Fruit fly (Drosophila melanogaster): ENCODE measurements around the gene CG2187.

The CG2187 gene

DNA sequence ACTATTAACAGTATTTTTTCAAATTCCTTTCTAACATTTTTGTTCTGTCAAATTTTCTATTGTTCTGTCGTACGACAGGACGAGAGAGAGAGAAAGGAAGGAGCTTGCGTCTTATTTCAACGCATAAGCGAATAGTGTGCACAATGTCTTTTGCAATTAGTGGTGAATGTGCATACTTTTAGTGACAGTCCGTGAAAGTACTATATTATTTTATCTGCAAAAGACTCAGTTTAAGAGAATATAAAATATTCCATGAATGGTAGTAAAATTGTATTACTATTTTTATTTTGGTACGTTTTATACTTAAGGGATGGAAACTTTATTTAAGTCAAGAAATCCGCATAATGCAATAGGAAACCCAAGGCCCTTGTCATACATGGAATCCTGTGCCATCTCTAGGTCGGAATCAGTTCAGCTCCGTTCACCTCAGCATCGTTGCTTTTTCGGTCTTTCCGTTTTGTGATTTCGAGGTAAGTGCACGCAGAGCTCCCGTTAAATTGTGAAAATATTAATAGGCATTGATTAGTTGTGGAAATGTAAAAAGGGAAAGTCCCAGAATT, 20.3 kb downstream of the CG2187 start, which contains the start of gene eEF1alpha2:
Gene eEF1alpha2, plus strand, starts transcription at position 409 of the 560 bp plus-strand sequence.
- TF ChIP-seq Dll (optimal IDR thresholded peaks at IDR 0.05): no peak
- no peak for TF ChIP-seq EcR (GFP tag; optimal IDR thresholded peaks at IDR 0.05)
- TF ChIP-seq usp (GFP tag; optimal IDR thresholded peaks at IDR 0.05): no peak
- no peak for TF ChIP-seq pan (optimal IDR thresholded peaks at IDR 0.05)
- no peak for TF ChIP-seq CG8478 (optimal IDR thresholded peaks at IDR 0.05)
- no peak for TF ChIP-seq psq (optimal IDR thresholded peaks at IDR 0.05)

DNA sequence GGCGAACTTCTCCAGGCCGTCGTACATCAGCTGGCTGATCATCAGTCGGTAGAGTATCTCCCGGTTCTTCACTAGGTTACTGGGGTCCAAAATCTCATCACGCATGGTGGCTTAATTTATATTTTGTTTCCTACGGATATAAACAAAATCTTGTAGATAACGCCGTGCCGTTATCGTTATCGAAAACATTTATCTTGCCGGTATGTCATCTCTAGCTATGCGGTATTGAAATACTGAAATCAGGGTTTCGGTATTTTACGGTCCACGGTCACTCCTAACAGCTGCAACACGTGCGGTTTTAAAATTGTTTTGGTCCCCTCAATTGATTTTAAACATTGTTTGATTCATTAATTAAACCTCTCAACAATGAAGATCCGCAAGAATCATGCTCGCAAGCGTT, 21.7 kb downstream of the CG2187 start, which contains the start of the genes CstF50 and CG11563:
Gene CstF50, minus strand, starts transcription at position 188 of the 400 bp plus-strand sequence.
Gene CG11563, plus strand, starts transcription at position 260 of the 400 bp plus-strand sequence.
- TF ChIP-seq Dll (optimal IDR thresholded peaks at IDR 0.05) (no peak), psq (optimal IDR thresholded peaks at IDR 0.05) (no peak), pan (optimal IDR thresholded peaks at IDR 0.05) (no peak)

DNA sequence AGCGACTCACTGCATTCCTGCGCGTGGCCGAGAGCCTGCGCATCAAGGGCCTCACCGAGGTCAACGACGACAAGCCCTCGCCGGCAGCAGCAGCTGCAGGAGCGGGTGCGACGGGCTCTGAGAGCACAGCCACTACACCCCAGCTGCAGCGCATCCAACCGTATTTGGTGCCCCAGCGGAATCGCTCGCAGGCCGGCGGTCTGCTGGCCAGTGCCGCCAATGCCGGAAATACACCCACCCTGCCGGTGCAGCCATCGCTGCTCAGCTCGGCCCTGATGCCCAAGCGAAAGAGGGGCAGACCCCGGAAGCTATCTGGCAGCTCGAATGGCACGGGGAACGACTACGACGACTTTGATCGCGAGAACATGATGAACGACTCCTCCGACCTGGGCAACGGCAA, 30.7 kb downstream of the CG2187 start:
- TF ChIP-seq Dll (optimal IDR thresholded peaks at IDR 0.05) (no peak), EcR (GFP tag; optimal IDR thresholded peaks at IDR 0.05) (no peak), usp (GFP tag; optimal IDR thresholded peaks at IDR 0.05) (no peak), pan (optimal IDR thresholded peaks at IDR 0.05) (no peak), CG8478 (optimal IDR thresholded peaks at IDR 0.05) (no peak), psq (optimal IDR thresholded peaks at IDR 0.05) (no peak)

DNA sequence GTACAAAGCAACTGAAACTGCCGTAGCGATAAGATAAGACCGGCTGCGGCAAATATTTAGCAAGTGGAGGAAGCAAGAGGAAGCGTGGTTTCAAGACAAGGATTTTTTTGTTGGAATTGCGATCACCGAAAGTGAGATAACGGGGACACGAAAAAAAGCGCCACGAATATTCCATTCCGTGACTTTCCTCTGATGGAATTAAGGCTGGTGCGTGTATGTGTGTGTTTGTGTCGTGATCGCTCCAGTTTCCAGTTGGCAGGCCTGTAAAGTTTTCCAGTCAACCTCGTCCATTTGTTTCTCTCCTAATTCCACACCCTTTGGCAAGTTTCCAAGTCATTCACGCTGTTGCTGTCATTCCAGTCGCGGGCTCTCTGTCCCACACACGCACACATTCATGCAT, 32.2 kb downstream of the CG2187 start:
- TF ChIP-seq psq (optimal IDR thresholded peaks at IDR 0.05) (no peak), Dll (optimal IDR thresholded peaks at IDR 0.05) (no peak), CG8478 (optimal IDR thresholded peaks at IDR 0.05) (no peak), usp (GFP tag; optimal IDR thresholded peaks at IDR 0.05) (no peak), EcR (GFP tag; optimal IDR thresholded peaks at IDR 0.05) (no peak), pan (optimal IDR thresholded peaks at IDR 0.05) (no peak)

DNA sequence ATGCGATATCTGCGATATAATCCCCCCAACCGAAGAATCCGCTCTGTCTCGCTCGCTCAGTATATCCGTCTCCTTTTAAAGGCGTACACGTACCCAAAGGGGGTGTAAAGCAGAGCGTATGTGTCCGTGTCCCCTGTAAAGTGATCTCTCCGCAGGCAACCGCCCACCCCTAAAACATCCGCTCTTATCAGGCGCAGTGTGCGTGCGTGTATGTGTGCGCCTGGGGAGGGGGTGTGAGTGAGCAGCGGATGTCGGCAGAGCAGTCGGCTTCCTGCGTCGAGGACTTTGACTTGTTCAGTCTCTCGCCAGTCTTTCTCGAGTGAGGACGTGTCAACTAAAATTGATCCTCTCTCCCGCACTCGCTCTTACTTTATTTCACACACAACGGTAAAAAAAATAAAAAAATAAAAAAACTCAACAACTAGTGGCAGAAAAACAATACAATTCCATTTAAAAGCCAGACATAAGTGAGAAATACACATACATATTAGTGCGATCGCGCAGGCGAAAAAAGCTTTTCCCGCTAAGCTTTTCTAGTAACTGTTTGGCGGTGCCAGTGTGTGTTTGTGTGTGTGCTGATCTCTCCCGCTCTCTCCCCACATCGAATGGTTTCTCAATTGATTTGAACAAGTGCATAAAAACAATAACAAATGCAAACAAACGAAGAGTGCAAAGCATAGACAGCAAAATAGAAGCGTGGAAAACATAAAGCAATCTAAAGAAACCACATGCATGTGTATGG, 32.8 kb downstream of the CG2187 start:
- peak; percentile 32 for TF ChIP-seq Dll (optimal IDR thresholded peaks at IDR 0.05)
- TF ChIP-seq CG8478 (optimal IDR thresholded peaks at IDR 0.05): no peak

DNA sequence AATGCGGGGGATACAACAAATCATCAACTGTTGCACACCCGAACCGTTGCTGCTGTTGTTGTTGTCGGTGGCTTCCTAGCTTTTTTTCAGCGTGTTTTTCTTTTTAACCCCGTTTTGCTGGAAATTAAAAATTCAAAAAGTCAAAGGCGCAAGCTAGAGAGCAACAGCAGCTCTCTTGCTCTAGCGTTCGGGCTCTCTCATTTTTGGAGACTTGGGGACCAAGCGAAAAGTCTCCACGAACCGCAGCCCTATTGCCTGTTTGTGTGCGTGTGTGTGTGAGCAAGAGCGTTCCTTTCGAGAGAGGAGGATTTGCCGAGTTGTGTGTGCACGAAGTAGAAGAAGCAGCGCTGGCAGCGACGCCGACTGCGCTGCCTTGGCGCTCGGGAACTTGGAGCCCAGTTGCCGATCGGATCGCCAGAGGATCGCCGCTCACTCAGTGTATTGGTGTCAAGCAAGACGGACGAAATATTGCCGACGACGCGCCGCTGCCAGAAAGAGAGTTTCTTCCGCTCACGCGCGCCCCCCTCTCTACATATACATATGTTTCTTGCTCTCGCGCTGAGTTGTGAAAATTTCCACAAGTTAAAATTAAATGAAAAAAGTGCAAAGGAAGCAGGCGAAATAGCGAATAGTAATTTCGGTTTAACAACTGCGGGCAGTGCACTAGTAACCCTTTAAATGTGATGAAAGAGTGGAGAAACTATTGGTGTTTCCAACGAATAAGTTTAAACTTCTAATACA, 33.7 kb downstream of the CG2187 start:
- TF ChIP-seq pan (optimal IDR thresholded peaks at IDR 0.05) (no peak), psq (optimal IDR thresholded peaks at IDR 0.05) (no peak), EcR (GFP tag; optimal IDR thresholded peaks at IDR 0.05) (peak in 1 of 2 experiments; percentile 52), usp (GFP tag; optimal IDR thresholded peaks at IDR 0.05) (no peak), Dll (optimal IDR thresholded peaks at IDR 0.05) (peak; percentile 91), CG8478 (optimal IDR thresholded peaks at IDR 0.05) (no peak)

DNA sequence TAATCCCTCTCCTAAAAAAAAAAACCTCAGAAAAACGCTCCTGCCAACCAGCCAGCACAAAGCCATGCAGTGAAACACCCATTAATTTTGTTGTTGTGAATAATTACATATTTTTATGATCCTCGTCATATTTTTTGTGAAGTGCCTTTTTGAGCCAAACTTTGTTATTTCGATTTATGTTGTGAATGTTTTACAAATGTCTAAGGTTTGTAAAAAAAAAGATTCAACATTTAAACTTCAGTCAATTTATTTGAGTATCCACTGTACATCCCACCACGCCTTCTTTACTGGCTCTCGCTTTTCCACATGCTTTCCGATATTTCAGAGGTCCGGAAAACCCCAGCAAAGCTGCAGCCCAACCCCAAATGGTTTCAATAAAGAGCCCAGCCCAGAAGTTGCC, 34.3 kb downstream of the CG2187 start:
- TF ChIP-seq usp (GFP tag; optimal IDR thresholded peaks at IDR 0.05): no peak
- TF ChIP-seq pan (optimal IDR thresholded peaks at IDR 0.05): no peak
- no peak for TF ChIP-seq Dll (optimal IDR thresholded peaks at IDR 0.05)
- TF ChIP-seq CG8478 (optimal IDR thresholded peaks at IDR 0.05): no peak
- no peak for TF ChIP-seq EcR (GFP tag; optimal IDR thresholded peaks at IDR 0.05)
- no peak for TF ChIP-seq psq (optimal IDR thresholded peaks at IDR 0.05)

DNA sequence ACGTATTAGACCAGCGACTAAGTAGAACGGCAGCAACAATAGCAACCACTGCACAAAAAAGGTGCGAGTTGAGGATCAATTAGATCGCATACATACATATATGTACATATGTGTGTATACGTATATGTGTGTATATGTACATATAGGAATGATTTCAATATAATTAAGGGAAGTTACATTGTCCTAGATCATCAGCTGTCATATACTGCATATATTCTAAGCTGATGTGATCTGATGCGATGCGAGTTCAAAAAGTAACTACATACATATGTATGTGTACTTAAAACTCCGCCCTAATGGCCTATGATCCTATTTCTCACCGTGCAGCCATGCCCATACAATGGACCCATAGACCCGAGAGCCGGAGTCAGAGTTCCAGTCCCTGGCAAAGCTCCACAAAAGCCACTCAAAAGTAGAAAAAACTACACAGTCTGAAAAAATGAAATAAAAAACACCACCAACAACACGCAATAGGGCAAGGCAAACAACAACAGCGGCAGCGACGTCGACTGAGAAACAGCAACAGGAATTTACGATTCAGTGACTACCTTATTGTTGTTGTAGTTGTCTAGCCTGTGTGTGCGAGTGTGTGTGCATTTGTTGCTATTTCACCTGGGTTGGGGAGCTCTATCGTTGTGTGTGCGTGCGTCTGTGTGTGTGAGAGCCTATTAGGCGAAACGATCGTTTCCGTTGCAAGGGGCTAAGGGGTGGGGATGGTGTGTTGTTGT, 35.1 kb downstream of the CG2187 start:
- TF ChIP-seq EcR (GFP tag; optimal IDR thresholded peaks at IDR 0.05) (no peak), psq (optimal IDR thresholded peaks at IDR 0.05) (no peak), CG8478 (optimal IDR thresholded peaks at IDR 0.05) (no peak), Dll (optimal IDR thresholded peaks at IDR 0.05) (no peak), usp (GFP tag; optimal IDR thresholded peaks at IDR 0.05) (no peak), pan (optimal IDR thresholded peaks at IDR 0.05) (no peak)

DNA sequence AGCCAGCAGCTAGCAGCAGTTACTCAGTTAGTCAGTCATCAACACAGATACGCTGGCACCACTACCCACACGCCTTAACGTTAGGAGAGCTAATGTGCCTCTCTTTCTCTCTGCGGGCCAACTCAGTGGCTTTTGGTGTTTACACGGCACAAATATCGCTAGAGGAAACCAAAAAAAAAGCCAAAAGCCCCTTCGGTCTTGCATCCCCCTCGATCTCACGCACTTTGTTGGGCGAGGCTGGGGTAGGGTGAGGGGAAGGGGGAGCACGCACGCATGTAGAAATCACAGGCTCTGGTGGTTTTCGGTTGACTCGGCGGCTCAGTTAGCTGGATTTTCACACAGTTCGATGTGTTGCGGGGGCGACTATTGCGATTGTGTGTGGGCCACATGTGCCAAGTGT, 36.5 kb downstream of the CG2187 start:
- TF ChIP-seq usp (GFP tag; optimal IDR thresholded peaks at IDR 0.05): no peak

DNA sequence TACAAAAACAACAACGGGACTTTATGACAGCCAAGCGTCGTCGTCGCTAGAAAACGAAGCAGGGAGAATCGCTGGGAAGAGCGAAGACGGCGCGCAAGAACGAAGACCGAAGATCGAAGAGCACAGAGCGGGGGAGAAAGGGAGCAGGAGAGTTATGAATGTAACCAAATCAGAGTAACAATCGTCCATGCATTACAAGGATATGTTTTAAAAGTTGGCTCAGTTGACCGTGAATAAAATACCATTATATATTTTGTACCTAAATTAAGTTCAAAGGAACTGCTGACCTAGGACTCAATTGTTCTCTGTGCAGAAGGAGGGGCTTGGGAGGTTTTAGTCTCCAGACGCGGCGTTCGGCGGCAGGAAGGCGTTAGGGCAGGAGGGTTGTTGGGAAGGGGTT, 37.0 kb downstream of the CG2187 start:
- TF ChIP-seq usp (GFP tag; optimal IDR thresholded peaks at IDR 0.05) (no peak), pan (optimal IDR thresholded peaks at IDR 0.05) (no peak), CG8478 (optimal IDR thresholded peaks at IDR 0.05) (no peak), EcR (GFP tag; optimal IDR thresholded peaks at IDR 0.05) (no peak), Dll (optimal IDR thresholded peaks at IDR 0.05) (no peak), psq (optimal IDR thresholded peaks at IDR 0.05) (no peak)

DNA sequence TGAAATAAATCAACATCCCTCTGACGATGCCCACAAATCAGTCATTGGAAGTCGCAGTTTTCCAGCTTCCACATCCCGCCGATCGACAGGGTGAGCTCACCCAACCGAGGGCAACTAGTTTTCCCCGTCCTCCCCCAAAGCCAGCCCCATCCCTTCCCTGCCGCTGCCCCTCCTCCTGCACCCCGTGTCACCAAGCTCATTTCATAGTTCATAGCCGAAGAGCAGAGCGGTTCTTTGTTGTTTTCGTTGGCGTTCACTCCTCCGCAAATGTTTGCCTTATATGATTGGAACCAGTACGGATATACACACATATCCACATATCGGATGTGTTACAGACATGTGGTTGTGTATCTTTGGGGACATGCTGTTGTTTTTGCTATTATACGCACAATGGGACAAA, 38.3 kb downstream of the CG2187 start:
- no peak for TF ChIP-seq CG8478 (optimal IDR thresholded peaks at IDR 0.05)
- no peak for TF ChIP-seq Dll (optimal IDR thresholded peaks at IDR 0.05)
- TF ChIP-seq EcR (GFP tag; optimal IDR thresholded peaks at IDR 0.05): no peak

DNA sequence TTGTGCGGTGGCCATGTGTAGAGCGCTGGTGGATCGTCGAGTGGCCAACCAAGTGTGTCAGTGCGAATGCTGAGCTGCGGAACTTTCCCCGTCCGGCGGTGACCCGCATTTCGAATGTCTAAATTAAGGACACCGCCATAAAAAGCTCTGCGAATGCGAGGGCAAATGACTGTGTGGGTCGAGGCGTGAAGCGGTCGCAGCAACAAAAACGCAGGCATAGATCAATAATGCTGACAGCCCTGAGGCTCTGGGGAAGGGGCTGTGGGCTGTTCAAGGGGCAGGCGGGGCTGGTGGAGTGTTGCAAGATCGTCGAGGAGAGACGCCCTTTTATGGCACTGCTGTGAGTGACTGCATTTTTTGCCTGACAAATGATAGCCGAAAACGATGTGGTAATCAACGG, 38.9 kb downstream of the CG2187 start:
- TF ChIP-seq usp (GFP tag; optimal IDR thresholded peaks at IDR 0.05) (no peak), CG8478 (optimal IDR thresholded peaks at IDR 0.05) (no peak), EcR (GFP tag; optimal IDR thresholded peaks at IDR 0.05) (no peak), pan (optimal IDR thresholded peaks at IDR 0.05) (no peak), Dll (optimal IDR thresholded peaks at IDR 0.05) (no peak), psq (optimal IDR thresholded peaks at IDR 0.05) (no peak)
